Worm (Caenorhabditis elegans): ENCODE measurements around the gene F54B3.2.

DNA sequence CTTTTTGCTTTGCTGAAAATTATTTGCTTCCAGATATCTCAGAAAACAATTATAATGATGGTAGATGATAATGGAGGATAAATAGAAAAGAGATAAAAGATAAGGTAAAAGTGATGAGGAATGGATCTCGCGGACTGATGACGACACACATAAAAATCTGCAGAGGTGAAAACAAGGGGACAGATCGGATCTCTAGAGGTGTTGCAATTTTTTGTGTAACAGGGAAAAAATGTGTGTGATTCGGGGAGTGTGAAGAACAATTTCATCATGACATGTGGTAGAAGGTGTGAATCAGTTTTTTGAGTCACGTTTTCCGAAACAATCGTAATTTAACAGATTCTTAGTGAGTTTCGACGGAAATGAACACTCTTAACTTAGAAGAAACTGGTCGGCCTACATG lies 19.0 kb upstream of the F54B3.2 start:
- TF ChIP-seq him-1 (tag; optimal IDR thresholded peaks at IDR 0.05) (no peak), W03F9.2 (tag; optimal IDR thresholded peaks at IDR 0.05) (no peak)

Data from whole organism, L4/young adult.